Fruit fly (Drosophila melanogaster): ENCODE results near the gene RASSF8.

dm6 chr3R:25628657-25629056, 32.9 kb upstream of the RASSF8 start:
- TF ChIP-seq OdsH (GFP tag; optimal IDR thresholded peaks at IDR 0.05) (no peak), lola (GFP tag; optimal IDR thresholded peaks at IDR 0.05) (no peak), Abd-B (GFP tag; optimal IDR thresholded peaks at IDR 0.05) (no peak), ey (GFP tag; optimal IDR thresholded peaks at IDR 0.05) (no peak)
